Worm (Caenorhabditis elegans) whole organism, early embryonic: Measurements from ENCODE around the gene ogt-1.

Experiments used
- B0310.2 ChIP-seq: sonication (generic microtip); optimal IDR thresholded peaks from 2 replicates; lab custom pipeline; 2016; ENCODE audit warnings: mild to moderate bottlenecking, missing genetic modification characterization, missing compliant biosample characterization
- F13C5.2 ChIP-seq: sonication (generic microtip); optimal IDR thresholded peaks from 2 replicates; lab custom pipeline; 2017; ENCODE audit warnings: mild to moderate bottlenecking, missing genetic modification characterization, inconsistent platforms, missing compliant biosample characterization
- aly-1 ChIP-seq: sonication (generic microtip); optimal IDR thresholded peaks from 2 replicates; lab custom pipeline; 2016; ENCODE audit warnings: missing genetic modification characterization, missing compliant biosample characterization
- ama-1 ChIP-seq: fragments of 150-350 bp; optimal IDR thresholded peaks from 2 replicates; lab custom pipeline; 2014
- ceh-36 ChIP-seq: sonication (generic microtip); optimal IDR thresholded peaks from 2 replicates; lab custom pipeline; 2016; ENCODE audit warnings: missing genetic modification characterization, inconsistent platforms, missing compliant biosample characterization
- ets-7 ChIP-seq: sonication (generic microtip); optimal IDR thresholded peaks from 2 replicates; lab custom pipeline; 2016; ENCODE audit warnings: missing genotype, missing genetic modification characterization, missing compliant biosample characterization
- flt-1 ChIP-seq: fragments of 200-800 bp; sonication (Bioruptor generic); IDR thresholded peaks from 2 replicates; pipeline ENCODE4 v1.3.6; 2022; ENCODE audit warnings: missing genetic modification characterization, missing compliant biosample characterization
- sea-1 ChIP-seq: fragments of 200-800 bp; sonication (Bioruptor generic); conservative IDR thresholded peaks from 2 replicates; pipeline ENCODE4 v1.3.6; 2022; ENCODE audit warnings: missing genetic modification characterization, missing compliant biosample characterization
- tra-4 ChIP-seq: sonication (generic microtip); optimal IDR thresholded peaks from 2 replicates; lab custom pipeline; 2017; ENCODE audit warnings: missing genetic modification characterization, missing compliant biosample characterization

- TF ChIP-seq flt-1 (GFP tag; lab: Robert Waterston, UW) (no peak), aly-1 (no peak), ceh-36 (tag; lab: Kevin White, UChicago) (no peak), ama-1 (lab: Kevin White, UChicago) (no peak), ets-7 (tag; lab: Kevin White, UChicago) (no peak), sea-1 (GFP tag; lab: Robert Waterston, UW) (no peak), F13C5.2 (tag; lab: Kevin White, UChicago) (no peak), tra-4 (no peak), B0310.2 (tag; lab: Kevin White, UChicago) (no peak)
Measured at ce11 chrIII:7161055-7161454, 7.5 kb upstream of the ogt-1 start, which contains the start of gene rnp-7.
